Worm (Caenorhabditis elegans): Measurements from ENCODE around the gene CC8.2.

CC8.2 gene

ce11 chrIV:3604104-3604503 is 44.4 kb downstream of the CC8.2 start:
- no peak for TF ChIP-seq unc-55 (GFP tag; optimal IDR thresholded peaks at IDR 0.05)
- peak; percentile 13 for TF ChIP-seq hlh-6 (tag; optimal IDR thresholded peaks at IDR 0.05)

DNA sequence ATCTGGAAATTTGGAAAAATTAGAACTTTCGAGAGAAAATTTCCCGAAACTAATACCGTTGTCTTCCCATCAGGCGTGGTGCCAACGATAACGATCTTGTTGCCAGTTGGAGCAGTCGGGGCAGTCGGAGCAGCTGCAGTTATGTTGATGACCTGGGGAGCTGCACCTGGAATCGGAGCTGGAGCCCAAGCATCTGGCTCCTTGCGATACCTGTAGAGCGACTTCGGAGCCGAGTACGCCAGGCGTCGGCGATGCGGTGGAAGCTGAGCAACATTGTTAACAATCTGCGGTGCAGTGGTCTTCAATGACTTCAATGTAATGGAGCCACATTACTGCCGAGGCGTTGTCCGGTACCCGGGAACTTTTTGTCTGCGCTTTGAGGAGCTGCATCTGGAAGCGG is 46.6 kb downstream of the CC8.2 start:
- TF ChIP-seq nfya-1 (tag; optimal IDR thresholded peaks at IDR 0.05) (no peak), hlh-15 (tag; optimal IDR thresholded peaks at IDR 0.05) (no peak), sox-2 (GFP tag; IDR thresholded peaks at IDR 0.05) (no peak), F13H6.1 (tag; optimal IDR thresholded peaks at IDR 0.05) (no peak), fkh-6 (tag; optimal IDR thresholded peaks at IDR 0.05) (no peak), che-1 (tag; optimal IDR thresholded peaks at IDR 0.05) (no peak), hlh-8 (tag; optimal IDR thresholded peaks at IDR 0.05) (no peak), pqm-1 (tag; optimal IDR thresholded peaks at IDR 0.05) (no peak), unc-42 (tag; optimal IDR thresholded peaks at IDR 0.05) (no peak), K09A11.1 (tag; optimal IDR thresholded peaks at IDR 0.05; ENCODE audit: insufficient read depth) (no peak), fax-1 (tag; optimal IDR thresholded peaks at IDR 0.05) (no peak), unc-86 (tag; optimal IDR thresholded peaks at IDR 0.05) (no peak), unc-55 (GFP tag; optimal IDR thresholded peaks at IDR 0.05) (no peak), zip-5 (tag; optimal IDR thresholded peaks at IDR 0.05) (no peak), elt-4 (tag; optimal IDR thresholded peaks at IDR 0.05) (no peak), npax-4 (tag; optimal IDR thresholded peaks at IDR 0.05) (no peak), ttx-3 (tag; optimal IDR thresholded peaks at IDR 0.05) (no peak), ceh-6 (GFP tag; optimal IDR thresholded peaks at IDR 0.05) (no peak), ceh-48 (tag; optimal IDR thresholded peaks at IDR 0.05) (no peak)

DNA sequence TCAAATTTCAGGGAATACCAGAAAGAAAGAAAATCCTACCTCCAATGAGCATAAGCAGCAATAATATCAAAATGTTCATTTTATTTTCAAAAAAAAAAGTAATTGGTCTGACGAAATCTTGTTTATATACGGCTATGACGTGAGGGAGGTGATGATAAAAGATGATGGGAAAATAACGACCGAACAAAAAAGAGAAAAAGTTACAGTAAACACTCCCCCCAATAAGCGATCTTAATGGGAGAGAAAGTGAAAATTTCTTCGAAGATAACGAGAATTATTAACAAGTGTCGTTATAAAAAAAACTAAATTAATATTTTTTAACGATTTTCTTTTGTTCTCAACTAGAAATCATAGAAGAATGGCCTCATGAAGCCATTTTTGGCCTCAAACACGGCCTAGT is 48.5 kb downstream of the CC8.2 start, which contains the start of gene Y37E11B.7:
TSS of gene Y37E11B.7 (minus strand) at position 207 of the 400 bp plus-strand sequence.
- TF ChIP-seq Y22D7AL.16 (tag; optimal IDR thresholded peaks at IDR 0.05) (no peak), mec-3 (tag; optimal IDR thresholded peaks at IDR 0.05; ENCODE audit: borderline replicate concordance) (no peak), sox-4 (tag; optimal IDR thresholded peaks at IDR 0.05) (no peak), hlh-13 (GFP tag; optimal IDR thresholded peaks at IDR 0.05) (no peak), ceh-24 (tag; optimal IDR thresholded peaks at IDR 0.05) (no peak), pqm-1 (tag; optimal IDR thresholded peaks at IDR 0.05) (no peak), fkh-6 (tag; optimal IDR thresholded peaks at IDR 0.05) (no peak), tbx-7 (tag; optimal IDR thresholded peaks at IDR 0.05) (no peak), ceh-30 (tag; optimal IDR thresholded peaks at IDR 0.05) (no peak), ceh-18 (tag; optimal IDR thresholded peaks at IDR 0.05) (no peak), ttx-3 (tag; optimal IDR thresholded peaks at IDR 0.05) (no peak), K09A11.1 (tag; optimal IDR thresholded peaks at IDR 0.05; ENCODE audit: insufficient read depth) (no peak), tbx-2 (tag; optimal IDR thresholded peaks at IDR 0.05) (no peak)

ce11 chrIV:3599126-3599525 is 49.4 kb downstream of the CC8.2 start, which contains the start of gene Y37E11B.6:
TSS of gene Y37E11B.6 (minus strand) at chrIV:3599306.
- peak; percentile 43 for TF ChIP-seq unc-42 (tag; optimal IDR thresholded peaks at IDR 0.05)
- no peak for TF ChIP-seq elt-4 (tag; optimal IDR thresholded peaks at IDR 0.05)

ce11 chrIV:3598452-3598851 is 50.0 kb downstream of the CC8.2 start, which contains the start of gene Y37E11B.5:
TSS of gene Y37E11B.5 (minus strand) at chrIV:3598552.
- no peak for TF ChIP-seq ahr-1 (tag; optimal IDR thresholded peaks at IDR 0.05)
- TF ChIP-seq tbx-7 (tag; optimal IDR thresholded peaks at IDR 0.05) = no peak
- no peak for TF ChIP-seq ceh-6 (GFP tag; optimal IDR thresholded peaks at IDR 0.05)
- TF ChIP-seq dmd-4 (tag; optimal IDR thresholded peaks at IDR 0.05; ENCODE audit: borderline replicate concordance) = no peak
- no peak for TF ChIP-seq sox-4 (tag; optimal IDR thresholded peaks at IDR 0.05)
- TF ChIP-seq pros-1 (tag; optimal IDR thresholded peaks at IDR 0.05) = no peak
- TF ChIP-seq nhr-232 (tag; optimal IDR thresholded peaks at IDR 0.05) = no peak

- no peak for TF ChIP-seq ahr-1 (tag; optimal IDR thresholded peaks at IDR 0.05)
- TF ChIP-seq C38D4.7 (GFP tag; optimal IDR thresholded peaks at IDR 0.05) = no peak
- TF ChIP-seq ref-2 (tag; optimal IDR thresholded peaks at IDR 0.05) = no peak
- TF ChIP-seq pax-1 (tag; optimal IDR thresholded peaks at IDR 0.05) = no peak
- no peak for TF ChIP-seq dve-1 (tag; optimal IDR thresholded peaks at IDR 0.05)
These were observed 51.1 kb downstream of the CC8.2 start for ce11 chrIV:3597356-3597755.

All from whole organism, late embryonic.